Fruit fly (Drosophila melanogaster) whole organism, pupa: ENCODE measurements around the gene Ubr1.

ENCODE experiments used
- CG10348 ChIP-seq: fragments of 200-800 bp; sonication (Bioruptor generic); IDR thresholded peaks from 2 replicates; pipeline ENCODE4 v1.3.6; 2022; ENCODE audit warnings: missing biosample characterization, missing genetic modification characterization
- CG14655 ChIP-seq: fragments of 200-800 bp; sonication (Bioruptor generic); optimal IDR thresholded peaks from 3 replicates; lab custom pipeline; 2017; ENCODE audit warnings: mild to moderate bottlenecking, missing biosample characterization, missing genetic modification reagents, missing genetic modification characterization
- CG15710 ChIP-seq: fragments of 200-800 bp; sonication (Bioruptor generic); optimal IDR thresholded peaks from 2 replicates; lab custom pipeline; 2018; ENCODE audit warnings: missing biosample characterization, mild to moderate bottlenecking, missing genetic modification characterization, moderate library complexity
- CG4496 ChIP-seq: fragments of 200-800 bp; sonication (Bioruptor generic); IDR thresholded peaks from 3 replicates; pipeline ENCODE4 v1.3.6; 2022; ENCODE audit warnings: missing biosample characterization, missing genetic modification characterization
- CG8301 ChIP-seq: fragments of 200-800 bp; sonication (Bioruptor generic); optimal IDR thresholded peaks from 2 replicates; lab custom pipeline; 2018; ENCODE audit warnings: missing biosample characterization, mild to moderate bottlenecking, missing genetic modification characterization
- Ets98B ChIP-seq: fragments of 200-800 bp; sonication (Bioruptor generic); IDR thresholded peaks from 2 replicates; pipeline ENCODE4 v1.3.6; 2022; ENCODE audit warnings: missing biosample characterization, missing genetic modification characterization
- Pif1A ChIP-seq: fragments of 200-800 bp; sonication (Bioruptor generic); optimal IDR thresholded peaks from 3 replicates; lab custom pipeline; 2016; ENCODE audit warnings: missing biosample characterization, missing genetic modification characterization
- Snoo ChIP-seq: fragments of 200-800 bp; sonication (Bioruptor generic); optimal IDR thresholded peaks from 3 replicates; lab custom pipeline; 2017; ENCODE audit warnings: missing biosample characterization, mild to moderate bottlenecking, missing genetic modification characterization, inconsistent platforms

DNA sequence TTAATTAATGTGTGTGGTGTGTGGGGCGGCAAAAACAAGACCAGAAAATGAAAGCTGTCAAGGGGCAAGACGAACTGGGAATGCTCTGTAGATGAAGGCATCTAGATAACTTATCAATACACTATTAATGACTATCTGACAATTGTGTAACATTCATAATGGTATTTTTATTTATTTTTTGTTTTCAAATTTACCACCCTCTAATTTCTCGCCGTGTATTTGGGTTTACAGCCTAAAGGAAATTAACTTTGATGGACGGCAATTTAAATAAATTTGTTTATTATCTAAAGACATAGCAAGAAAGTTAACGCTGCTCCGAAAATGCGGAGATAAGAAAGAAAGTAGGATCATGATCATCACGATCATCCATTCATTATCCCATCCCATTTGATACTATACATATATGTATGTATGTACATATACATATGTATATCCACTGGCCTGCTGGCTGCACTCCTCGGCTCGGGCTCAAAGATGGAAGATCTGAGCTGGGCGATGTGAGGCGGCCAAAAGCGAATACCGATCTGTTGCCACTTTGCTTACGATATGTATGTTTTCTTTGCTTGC lies 35.6 kb downstream of the Ubr1 start:
- TF ChIP-seq CG8301 (tag; lab: Kevin White, UChicago): peak; percentile 41
- peak; percentile 57; the same call in 1 of the 3 replicates for TF ChIP-seq CG4496 (GFP tag; lab: Robert Waterston, UW)
- peak; percentile 14 for TF ChIP-seq CG15710 (tag; lab: Kevin White, UChicago)
- peak; percentile 38 for TF ChIP-seq Ets98B (GFP tag; lab: Robert Waterston, UW)
- no peak for TF ChIP-seq CG10348
- no peak for TF ChIP-seq Snoo
- no peak for TF ChIP-seq CG14655 (GFP tag; lab: Kevin White, UChicago)
- TF ChIP-seq Pif1A (GFP tag; lab: Kevin White, UChicago): peak; percentile 16
